Fruit fly (Drosophila melanogaster) whole organism, embryonic: ENCODE measurements around the gene THG.

Experiments used
- Blimp-1 ChIP-seq: fragments of 200-800 bp; sonication (Bioruptor generic); optimal IDR thresholded peaks from 3 replicates; lab custom pipeline; 2018; ENCODE audit warnings: missing biosample characterization, missing genetic modification characterization, mild to moderate bottlenecking, moderate library complexity, missing genetic modification reagents
- CG11085 ChIP-seq: fragments of 200-800 bp; sonication (Bioruptor generic); IDR thresholded peaks from 2 replicates; pipeline ENCODE4 v1.3.6; 2022; ENCODE audit warnings: missing biosample characterization, missing genetic modification characterization
- CG14710 ChIP-seq: fragments of 200-800 bp; sonication (Bioruptor generic); optimal IDR thresholded peaks from 3 replicates; lab custom pipeline; 2019; ENCODE audit warnings: missing biosample characterization, mild to moderate bottlenecking, missing genetic modification characterization, moderate library complexity
- CG15514 ChIP-seq: fragments of 200-800 bp; sonication (Bioruptor generic); optimal IDR thresholded peaks from 3 replicates; lab custom pipeline; 2017; ENCODE audit warnings: missing biosample characterization, missing genetic modification characterization, mild to moderate bottlenecking, moderate library complexity, missing genetic modification reagents
- CG17359 ChIP-seq: fragments of 200-800 bp; sonication (Bioruptor generic); optimal IDR thresholded peaks from 3 replicates; lab custom pipeline; 2018; ENCODE audit warnings: missing biosample characterization, mild to moderate bottlenecking, missing genetic modification characterization, moderate library complexity
- CG17361 ChIP-seq: fragments of 200-800 bp; sonication (Bioruptor generic); IDR thresholded peaks from 3 replicates; pipeline ENCODE4 v1.3.6; 2022; ENCODE audit warnings: missing biosample characterization, missing genetic modification characterization
- CG17612 ChIP-seq: fragments of 200-800 bp; sonication (Bioruptor generic); IDR thresholded peaks from 2 replicates; pipeline ENCODE4 v1.3.6; 2022; ENCODE audit warnings: missing biosample characterization, missing genetic modification characterization
- CG2202 ChIP-seq: fragments of 200-800 bp; sonication (Bioruptor generic); optimal IDR thresholded peaks from 2 replicates; lab custom pipeline; 2018; ENCODE audit warnings: missing biosample characterization, mild to moderate bottlenecking, missing genetic modification characterization
- CG31388 ChIP-seq: fragments of 200-800 bp; sonication (Bioruptor generic); optimal IDR thresholded peaks from 2 replicates; lab custom pipeline; 2016; ENCODE audit warnings: missing biosample characterization, missing genetic modification characterization
- CG34422 ChIP-seq: fragments of 200-800 bp; sonication (Bioruptor generic); IDR thresholded peaks from 3 replicates; pipeline ENCODE4 v1.3.6; 2022; ENCODE audit warnings: missing biosample characterization, missing genetic modification characterization
- CG3847 ChIP-seq: fragments of 200-800 bp; sonication (Bioruptor generic); IDR thresholded peaks from 2 replicates; pipeline ENCODE4 v1.3.6; 2022; ENCODE audit warnings: missing biosample characterization, missing genetic modification characterization
- CG42726 ChIP-seq: fragments of 200-800 bp; sonication (Bioruptor generic); IDR thresholded peaks from 2 replicates; pipeline ENCODE4 v1.3.6; 2022; ENCODE audit warnings: missing biosample characterization, missing genetic modification characterization; ENCODE audit not compliant: partially characterized antibody
- CG4424 ChIP-seq: fragments of 200-800 bp; sonication (Bioruptor generic); optimal IDR thresholded peaks from 3 replicates; lab custom pipeline; 2016; ENCODE audit warnings: missing biosample characterization, missing genetic modification characterization
- CG4617 ChIP-seq: fragments of 200-800 bp; sonication (Bioruptor generic); optimal IDR thresholded peaks from 3 replicates; lab custom pipeline; 2016; ENCODE audit warnings: missing biosample characterization, missing genetic modification characterization, borderline replicate concordance
- D19B ChIP-seq: fragments of 200-800 bp; sonication (Bioruptor generic); optimal IDR thresholded peaks from 2 replicates; lab custom pipeline; 2017; ENCODE audit warnings: missing biosample characterization, mild to moderate bottlenecking, missing genetic modification characterization
- Dbx ChIP-seq: fragments of 200-800 bp; sonication (Bioruptor generic); IDR thresholded peaks from 3 replicates; pipeline ENCODE4 v1.3.6; 2022; ENCODE audit warnings: missing biosample characterization, missing genetic modification characterization
- Dek ChIP-seq: fragments of 200-800 bp; sonication (Bioruptor generic); optimal IDR thresholded peaks from 3 replicates; lab custom pipeline; 2019; ENCODE audit warnings: missing biosample characterization, mild to moderate bottlenecking, missing genetic modification characterization, moderate library complexity
- Dip3 ChIP-seq: fragments of 200-800 bp; sonication (Bioruptor generic); optimal IDR thresholded peaks from 3 replicates; lab custom pipeline; 2016; ENCODE audit warnings: missing biosample characterization, missing genetic modification characterization
- Doc3 ChIP-seq: fragments of 200-800 bp; sonication (Bioruptor generic); IDR thresholded peaks from 3 replicates; pipeline ENCODE4 v1.3.6; 2022; ENCODE audit warnings: missing biosample characterization, missing genetic modification characterization; ENCODE audit not compliant: partially characterized antibody
- Gug ChIP-seq: fragments of 200-800 bp; sonication (Bioruptor generic); IDR thresholded peaks from 4 replicates; pipeline ENCODE4 v1.3.6; 2022; ENCODE audit warnings: missing biosample characterization, missing genetic modification characterization
- HmgD ChIP-seq: fragments of 200-800 bp; sonication (Bioruptor generic); optimal IDR thresholded peaks from 3 replicates; lab custom pipeline; 2016; ENCODE audit warnings: missing biosample characterization, missing genetic modification characterization
- Hmr ChIP-seq: fragments of 200-800 bp; sonication (Bioruptor generic); optimal IDR thresholded peaks from 3 replicates; lab custom pipeline; 2017; ENCODE audit warnings: mild to moderate bottlenecking, missing biosample characterization, missing genetic modification reagents, missing genetic modification characterization
- Hmx ChIP-seq: fragments of 200-800 bp; sonication (Bioruptor generic); optimal IDR thresholded peaks from 2 replicates; lab custom pipeline; 2016; ENCODE audit warnings: missing biosample characterization, missing genetic modification characterization
- Hr51 ChIP-seq, 2 experiments: fragments of 200-800 bp; sonication (Bioruptor generic); optimal IDR thresholded peaks; 2 replicates in 1 of 2; 3 replicates in 1 of 2; lab custom pipeline; 2016 to 2018; ENCODE audit warnings: missing biosample characterization in 2 of 2, missing genetic modification characterization in 2 of 2, mild to moderate bottlenecking in 1 of 2, moderate library complexity in 1 of 2
- Lpt ChIP-seq: fragments of >200 bp; optimal IDR thresholded peaks from 2 replicates; lab custom pipeline; 2018; ENCODE audit warnings: missing biosample characterization, missing genetic modification characterization
- MESR4 ChIP-seq: fragments of 200-800 bp; sonication (Bioruptor generic); optimal IDR thresholded peaks from 2 replicates; lab custom pipeline; 2018; ENCODE audit warnings: missing biosample characterization, mild to moderate bottlenecking, missing genetic modification characterization, moderate library complexity
- Mrtf ChIP-seq: fragments of 200-800 bp; sonication (Bioruptor generic); IDR thresholded peaks from 3 replicates; pipeline ENCODE4 v1.3.6; 2022; ENCODE audit warnings: missing biosample characterization, missing genetic modification characterization
- NfI ChIP-seq: fragments of 200-800 bp; sonication (Bioruptor generic); optimal IDR thresholded peaks from 3 replicates; lab custom pipeline; 2018; ENCODE audit warnings: missing biosample characterization, mild to moderate bottlenecking, missing genetic modification characterization, moderate library complexity
- Sry-δ ChIP-seq: fragments of 200-800 bp; sonication (Bioruptor generic); optimal IDR thresholded peaks from 2 replicates; lab custom pipeline; 2016; ENCODE audit warnings: missing biosample characterization, missing genetic modification characterization
- TFAM ChIP-seq: fragments of 200-800 bp; sonication (Bioruptor generic); optimal IDR thresholded peaks from 2 replicates; lab custom pipeline; 2017; ENCODE audit warnings: missing biosample characterization, missing genetic modification characterization, inconsistent platforms
- Taf1 ChIP-seq: fragments of 200-800 bp; sonication (Bioruptor generic); IDR thresholded peaks from 2 replicates; pipeline ENCODE4 v1.3.6; 2022; ENCODE audit warnings: missing biosample characterization, missing genetic modification characterization
- br ChIP-seq: fragments of >200 bp; optimal IDR thresholded peaks from 2 replicates; lab custom pipeline; 2017
- chn ChIP-seq: fragments of 200-800 bp; sonication (Bioruptor generic); optimal IDR thresholded peaks from 2 replicates; lab custom pipeline; 2016; ENCODE audit warnings: missing biosample characterization, missing genetic modification characterization
- crp ChIP-seq, 2 experiments: fragments of 200-800 bp; sonication (Bioruptor generic); optimal IDR thresholded peaks; 2 replicates in 1 of 2; 3 replicates in 1 of 2; lab custom pipeline; 2017; ENCODE audit warnings: missing biosample characterization in 2 of 2, missing genetic modification characterization in 2 of 2, mild to moderate bottlenecking in 1 of 2, moderate library complexity in 1 of 2
- hb ChIP-seq: fragments of 200-800 bp; sonication (Bioruptor generic); IDR thresholded peaks from 3 replicates; pipeline ENCODE4 v1.3.6; 2022; ENCODE audit warnings: missing biosample characterization, missing genetic modification characterization; ENCODE audit not compliant: partially characterized antibody
- hkb ChIP-seq, 2 experiments: fragments of 200-800 bp in 1 of 2; fragments of >200 bp in 1 of 2; sonication (Bioruptor generic) in 1 of 2; IDR thresholded peaks in 1 of 2; optimal IDR thresholded peaks in 1 of 2; 2 replicates each; pipeline versions ENCODE4 v1.3.6 to Lab custom; 2017 to 2022; ENCODE audit warnings: missing biosample characterization in 1 of 2, missing genetic modification characterization in 1 of 2
- kay ChIP-seq: fragments of 200-800 bp; sonication (Bioruptor generic); optimal IDR thresholded peaks from 2 replicates; lab custom pipeline; 2016; ENCODE audit warnings: missing biosample characterization, missing genetic modification characterization
- nerfin-2 ChIP-seq: fragments of 200-800 bp; sonication (Bioruptor generic); IDR thresholded peaks from 2 replicates; pipeline ENCODE4 v1.3.6; 2022; ENCODE audit warnings: missing biosample characterization, missing genetic modification characterization; ENCODE audit not compliant: partially characterized antibody
- nmo ChIP-seq: fragments of 200-800 bp; sonication (Bioruptor generic); optimal IDR thresholded peaks from 2 replicates; lab custom pipeline; 2018; ENCODE audit warnings: missing biosample characterization, mild to moderate bottlenecking, missing genetic modification characterization, moderate library complexity
- oc ChIP-seq: fragments of 200-800 bp; sonication (Bioruptor generic); optimal IDR thresholded peaks from 2 replicates; lab custom pipeline; 2018; ENCODE audit warnings: missing biosample characterization, mild to moderate bottlenecking, missing genetic modification characterization, moderate library complexity
- odd ChIP-seq: fragments of 200-800 bp; sonication (Bioruptor generic); optimal IDR thresholded peaks from 2 replicates; lab custom pipeline; 2017; ENCODE audit warnings: missing biosample characterization, mild to moderate bottlenecking, missing genetic modification characterization
- org-1 ChIP-seq: fragments of 200-800 bp; sonication (Bioruptor generic); optimal IDR thresholded peaks from 2 replicates; lab custom pipeline; 2017; ENCODE audit warnings: missing biosample characterization, missing genetic modification characterization
- pum ChIP-seq: fragments of 200-800 bp; sonication (Bioruptor generic); optimal IDR thresholded peaks from 2 replicates; lab custom pipeline; 2016; ENCODE audit warnings: missing biosample characterization, missing genetic modification characterization
- ranshi ChIP-seq: fragments of 200-800 bp; sonication (Bioruptor generic); IDR thresholded peaks from 2 replicates; pipeline ENCODE4 v1.3.6; 2022; ENCODE audit warnings: missing biosample characterization, missing genetic modification characterization
- sc ChIP-seq, 3 experiments: fragments of >200 bp in 2 of 3; fragments of 200-800 bp in 1 of 3; sonication (Bioruptor generic) in 1 of 3; optimal IDR thresholded peaks; 2 replicates in 2 of 3; 3 replicates in 1 of 3; lab custom pipeline; 2017; ENCODE audit warnings: mild to moderate bottlenecking in 1 of 3, missing biosample characterization in 1 of 3, missing genetic modification characterization in 1 of 3, missing genetic modification reagents in 1 of 3
- stwl ChIP-seq: fragments of 200-800 bp; sonication (Bioruptor generic); optimal IDR thresholded peaks from 3 replicates; lab custom pipeline; 2018; ENCODE audit warnings: missing biosample characterization, mild to moderate bottlenecking, missing genetic modification characterization, moderate library complexity
- wdn ChIP-seq: fragments of 200-800 bp; sonication (Bioruptor generic); IDR thresholded peaks from 2 replicates; pipeline ENCODE4 v1.3.6; 2022; ENCODE audit warnings: missing biosample characterization, missing genetic modification characterization
- wek ChIP-seq: fragments of 200-800 bp; sonication (Bioruptor generic); optimal IDR thresholded peaks from 3 replicates; lab custom pipeline; 2018; ENCODE audit warnings: missing biosample characterization, mild to moderate bottlenecking, missing genetic modification characterization, moderate library complexity
- zfh2 ChIP-seq: fragments of 200-800 bp; sonication (Bioruptor generic); optimal IDR thresholded peaks from 2 replicates; lab custom pipeline; 2016; ENCODE audit warnings: missing biosample characterization, missing genetic modification characterization

The THG gene

dm6 chr2L:15039309-15039772 is 29.8 kb upstream of the THG start (continued):
- TF ChIP-seq sc (optimal IDR thresholded peaks at IDR 0.05; lab: Kevin White, UChicago) (no peak), sc (GFP tag; optimal IDR thresholded peaks at IDR 0.05; lab: Kevin White, UChicago) (no peak), Sry-δ (peak; percentile 76), CG4424 (peak; percentile 28), hkb (optimal IDR thresholded peaks at IDR 0.05; lab: Kevin White, UChicago) (peak; percentile 40), hkb (GFP tag; IDR thresholded peaks at IDR 0.05; lab: Robert Waterston, UW) (no peak), Lpt (no peak), CG42726 (GFP tag; lab: Robert Waterston, UW) (peak; percentile 95), NfI (GFP tag; lab: Kevin White, UChicago) (no peak), hb (GFP tag; lab: Robert Waterston, UW) (peak; percentile 86), CG4617 (GFP tag; lab: Kevin White, UChicago) (peak; percentile 36), D19B (no peak), crp (GFP tag; optimal IDR thresholded peaks at IDR 0.05; lab: Kevin White, UChicago) (peak in 1 of 2 experiments; percentile 36), Blimp-1 (GFP tag; lab: Kevin White, UChicago) (no peak), CG17359 (tag; lab: Kevin White, UChicago) (no peak), CG31388 (GFP tag; lab: Kevin White, UChicago) (no peak), Hmx (GFP tag; lab: Kevin White, UChicago) (no peak), zfh2 (peak; percentile 67), Doc3 (GFP tag; lab: Robert Waterston, UW) (peak; percentile 74), CG14710 (peak; percentile 25), CG2202 (tag; lab: Kevin White, UChicago) (no peak), nmo (peak; percentile 41), Dbx (peak; percentile 58; the same call in 2 of the 3 replicates), pum (GFP tag; lab: Kevin White, UChicago) (peak; percentile 23), CG17612 (GFP tag; lab: Robert Waterston, UW) (no peak), CG3847 (peak; percentile 79), kay (GFP tag; lab: Kevin White, UChicago) (no peak), CG11085 (GFP tag; lab: Robert Waterston, UW) (peak; percentile 52; the same call in 1 of the 2 replicates), Dek (peak; percentile 40), Hr51 (GFP tag; optimal IDR thresholded peaks at IDR 0.05; lab: Kevin White, UChicago) (peak in 1 of 2 experiments; percentile 51), Taf1 (GFP tag; lab: Robert Waterston, UW) (no peak), HmgD (GFP tag; lab: Kevin White, UChicago) (peak; percentile 14), Hmr (GFP tag; lab: Kevin White, UChicago) (no peak), nerfin-2 (GFP tag; lab: Robert Waterston, UW) (peak; percentile 79), chn (GFP tag; lab: Kevin White, UChicago) (peak; percentile 47), CG34422 (GFP tag; lab: Robert Waterston, UW) (peak; percentile 79), TFAM (no peak), Gug (GFP tag; lab: Robert Waterston, UW) (peak; percentile 42; the same call in 1 of the 4 replicates), MESR4 (GFP tag; lab: Kevin White, UChicago) (peak; percentile 69), ranshi (GFP tag; lab: Robert Waterston, UW) (0 out of 2 replicates have a peak, but pooled peaks have one; percentile 47), odd (no peak), CG15514 (GFP tag; lab: Kevin White, UChicago) (peak; percentile 58), br (no peak), oc (no peak), stwl (tag; lab: Kevin White, UChicago) (peak; percentile 68), wdn (GFP tag; lab: Robert Waterston, UW) (no peak), CG17361 (GFP tag; lab: Robert Waterston, UW) (no peak; the same call in 2 of the 3 replicates), Mrtf (GFP tag; lab: Robert Waterston, UW) (no peak), Dip3 (GFP tag; lab: Kevin White, UChicago) (peak; percentile 37), wek (GFP tag; lab: Kevin White, UChicago) (no peak), org-1 (GFP tag; lab: Kevin White, UChicago) (no peak)
